Fruit fly (Drosophila melanogaster): ENCODE results near the gene CG10591.

dm6 chr3L:5554377-5554776 is 45.1 kb downstream of the CG10591 start:
- TF ChIP-seq CG8301 (tag; optimal IDR thresholded peaks at IDR 0.05), result no peak
- peak; percentile 38 for TF ChIP-seq CG17806 (tag; optimal IDR thresholded peaks at IDR 0.05)
- no peak for TF ChIP-seq CG8159 (tag; optimal IDR thresholded peaks at IDR 0.05)
- TF ChIP-seq rn (GFP tag; IDR thresholded peaks at IDR 0.05), result no peak

Measured in whole organism, pupa.